Worm (Caenorhabditis elegans) whole organism, late embryonic: ENCODE results near the gene hlh-27.

Experiments
- C08G9.2 ChIP-seq: sonication (generic microtip); optimal IDR thresholded peaks from 2 replicates; lab custom pipeline; 2016; ENCODE audit warnings: mild to moderate bottlenecking, missing genetic modification characterization, moderate library complexity, missing compliant biosample characterization
- K09A11.1 ChIP-seq: sonication (generic microtip); optimal IDR thresholded peaks from 2 replicates; lab custom pipeline; 2017; ENCODE audit warnings: antibody characterized with exemption, mild to moderate bottlenecking, missing genetic modification characterization, missing compliant biosample characterization; ENCODE audit not compliant: insufficient read depth
- Y22D7AL.16 ChIP-seq: sonication (generic microtip); optimal IDR thresholded peaks from 2 replicates; lab custom pipeline; 2016; ENCODE audit warnings: missing genetic modification characterization, missing compliant biosample characterization
- ceh-19 ChIP-seq: fragments of 200-800 bp; sonication (Bioruptor generic); optimal IDR thresholded peaks from 2 replicates; lab custom pipeline; 2018; ENCODE audit warnings: mild to moderate bottlenecking, missing genetic modification characterization, missing compliant biosample characterization
- ceh-24 ChIP-seq: sonication (generic microtip); optimal IDR thresholded peaks from 2 replicates; lab custom pipeline; 2016; ENCODE audit warnings: mild to moderate bottlenecking, missing genetic modification characterization, missing compliant biosample characterization
- ceh-34 ChIP-seq: sonication (generic microtip); optimal IDR thresholded peaks from 2 replicates; lab custom pipeline; 2016; ENCODE audit warnings: mild to moderate bottlenecking, missing genetic modification characterization, missing compliant biosample characterization
- ceh-48 ChIP-seq: sonication (generic microtip); optimal IDR thresholded peaks from 2 replicates; lab custom pipeline; 2016; ENCODE audit warnings: missing genetic modification characterization, inconsistent platforms, missing compliant biosample characterization
- ceh-6 ChIP-seq: fragments of 200-800 bp; sonication (Bioruptor generic); optimal IDR thresholded peaks from 2 replicates; lab custom pipeline; 2018; ENCODE audit warnings: mild to moderate bottlenecking, missing genetic modification characterization, missing compliant biosample characterization
- che-1 ChIP-seq: sonication (generic microtip); optimal IDR thresholded peaks from 2 replicates; lab custom pipeline; 2016; ENCODE audit warnings: mild to moderate bottlenecking, missing genetic modification characterization, missing compliant biosample characterization
- dve-1 ChIP-seq: sonication (generic microtip); optimal IDR thresholded peaks from 2 replicates; lab custom pipeline; 2017; ENCODE audit warnings: antibody characterized with exemption, mild to moderate bottlenecking, missing genetic modification characterization, missing compliant biosample characterization
- elt-4 ChIP-seq: sonication (generic microtip); optimal IDR thresholded peaks from 2 replicates; lab custom pipeline; 2016; ENCODE audit warnings: missing genetic modification characterization, missing compliant biosample characterization
- eyg-1 ChIP-seq: sonication (generic microtip); optimal IDR thresholded peaks from 2 replicates; lab custom pipeline; 2016; ENCODE audit warnings: missing genotype, missing genetic modification characterization, missing compliant biosample characterization
- fax-1 ChIP-seq: sonication (generic microtip); optimal IDR thresholded peaks from 2 replicates; lab custom pipeline; 2016; ENCODE audit warnings: missing genotype, missing genetic modification characterization, missing compliant biosample characterization
- fkh-6 ChIP-seq: sonication (generic microtip); optimal IDR thresholded peaks from 2 replicates; lab custom pipeline; 2016; ENCODE audit warnings: missing genetic modification characterization, missing compliant biosample characterization
- hlh-6 ChIP-seq: sonication (generic microtip); optimal IDR thresholded peaks from 2 replicates; lab custom pipeline; 2016; ENCODE audit warnings: missing genotype, missing genetic modification characterization, missing compliant biosample characterization
- hlh-8 ChIP-seq: sonication (generic microtip); optimal IDR thresholded peaks from 2 replicates; lab custom pipeline; 2016; ENCODE audit warnings: missing genotype, missing genetic modification characterization, missing compliant biosample characterization
- lim-6 ChIP-seq: sonication (generic microtip); optimal IDR thresholded peaks from 2 replicates; lab custom pipeline; 2016; ENCODE audit warnings: missing genetic modification characterization, missing compliant biosample characterization
- madf-2 ChIP-seq: sonication (generic microtip); optimal IDR thresholded peaks from 2 replicates; lab custom pipeline; 2017; ENCODE audit warnings: missing genetic modification characterization, missing compliant biosample characterization
- mec-3 ChIP-seq: sonication (generic microtip); optimal IDR thresholded peaks from 2 replicates; lab custom pipeline; 2016; ENCODE audit warnings: borderline replicate concordance, missing genetic modification characterization, missing compliant biosample characterization
- nfya-1 ChIP-seq: sonication (generic microtip); optimal IDR thresholded peaks from 2 replicates; lab custom pipeline; 2017; ENCODE audit warnings: missing genetic modification characterization, mild to moderate bottlenecking, missing compliant biosample characterization, antibody characterized with exemption, moderate library complexity
- nhr-11 ChIP-seq: fragments of 150-350 bp; optimal IDR thresholded peaks from 2 replicates; lab custom pipeline; 2014; ENCODE audit warnings: missing biosample characterization, missing genetic modification characterization
- nhr-232 ChIP-seq: sonication (generic microtip); optimal IDR thresholded peaks from 2 replicates; lab custom pipeline; 2016; ENCODE audit warnings: missing genetic modification characterization, missing compliant biosample characterization
- npax-4 ChIP-seq: sonication (generic microtip); optimal IDR thresholded peaks from 2 replicates; lab custom pipeline; 2016; ENCODE audit warnings: missing genetic modification characterization, missing compliant biosample characterization
- odd-2 ChIP-seq: sonication (generic microtip); optimal IDR thresholded peaks from 2 replicates; lab custom pipeline; 2017; ENCODE audit warnings: antibody characterized with exemption, mild to moderate bottlenecking, missing genetic modification characterization, missing compliant biosample characterization
- pax-1 ChIP-seq: fragments of 150-350 bp; optimal IDR thresholded peaks from 2 replicates; lab custom pipeline; 2014; ENCODE audit warnings: missing biosample characterization, missing genetic modification characterization
- pha-4 ChIP-seq: fragments of 150-350 bp; optimal IDR thresholded peaks from 2 replicates; lab custom pipeline; 2018; ENCODE audit warnings: missing biosample characterization, missing genetic modification reagents, missing genetic modification characterization
- rnt-1 ChIP-seq: sonication (generic microtip); optimal IDR thresholded peaks from 2 replicates; lab custom pipeline; 2016; ENCODE audit warnings: missing genetic modification characterization, missing compliant biosample characterization
- sdc-2 ChIP-seq: sonication (generic microtip); optimal IDR thresholded peaks from 2 replicates; lab custom pipeline; 2016; ENCODE audit warnings: missing genotype, missing genetic modification characterization, missing compliant biosample characterization
- sox-2 ChIP-seq: fragments of 200-800 bp; sonication (Bioruptor generic); IDR thresholded peaks from 2 replicates; pipeline ENCODE4 v1.3.6; 2022; ENCODE audit warnings: missing genetic modification reagents, missing genetic modification characterization, missing compliant biosample characterization
- tbx-7 ChIP-seq: sonication (generic microtip); optimal IDR thresholded peaks from 2 replicates; lab custom pipeline; 2016; ENCODE audit warnings: missing genotype, missing genetic modification characterization, missing compliant biosample characterization
- unc-55 ChIP-seq: sonication (generic microtip); optimal IDR thresholded peaks from 2 replicates; lab custom pipeline; 2017; ENCODE audit warnings: missing biosample characterization, missing genetic modification reagents, missing genetic modification characterization
- zip-5 ChIP-seq: sonication (generic microtip); optimal IDR thresholded peaks from 2 replicates; lab custom pipeline; 2016; ENCODE audit warnings: missing genetic modification characterization, missing compliant biosample characterization

The hlh-27 gene

ce11 chrII:5554788-5555187 is 14.8 kb upstream of the hlh-27 start:
- TF ChIP-seq pha-4, result no peak
- TF ChIP-seq ceh-6 (GFP tag; lab: Kevin White, UChicago), result no peak
- no peak for TF ChIP-seq K09A11.1
- no peak for TF ChIP-seq nhr-232
- no peak for TF ChIP-seq hlh-6 (tag; lab: Kevin White, UChicago)
- TF ChIP-seq pax-1, result no peak
- TF ChIP-seq nfya-1 (tag; lab: Kevin White, UChicago), result no peak
- no peak for TF ChIP-seq sdc-2 (tag; lab: Kevin White, UChicago)
- TF ChIP-seq tbx-7 (tag; lab: Kevin White, UChicago), result no peak
- no peak for TF ChIP-seq hlh-8 (tag; lab: Kevin White, UChicago)
- no peak for TF ChIP-seq odd-2 (tag; lab: Kevin White, UChicago)
- TF ChIP-seq, all 69 proteins: peak for 0

ce11 chrII:5554317-5554716 is 14.3 kb upstream of the hlh-27 start, which contains the start of gene ins-12:
Gene ins-12, plus strand, starts transcription at chrII:5554617.
- TF ChIP-seq unc-55 (GFP tag; lab: Kevin White, UChicago) (no peak), npax-4 (tag; lab: Kevin White, UChicago) (no peak), rnt-1 (tag; lab: Kevin White, UChicago) (no peak), lim-6 (tag; lab: Kevin White, UChicago) (no peak), ceh-24 (tag; lab: Kevin White, UChicago) (no peak), ceh-34 (no peak), fax-1 (tag; lab: Kevin White, UChicago) (no peak), odd-2 (tag; lab: Kevin White, UChicago) (no peak), ceh-48 (no peak), C08G9.2 (tag; lab: Kevin White, UChicago) (no peak), zip-5 (tag; lab: Kevin White, UChicago) (no peak), pha-4 (no peak), mec-3 (tag; lab: Kevin White, UChicago) (no peak)

ce11 chrII:5553531-5553930 is 13.5 kb upstream of the hlh-27 start:
- TF ChIP-seq sox-2 (GFP tag; lab: Robert Waterston, UW), result no peak
- TF ChIP-seq, all 69 proteins: peak for 0

ce11 chrII:5551517-5551916 is 11.5 kb upstream of the hlh-27 start, which contains the start of gene C17C3.5:
Gene C17C3.5, plus strand, starts transcription at chrII:5551817.
- no peak for TF ChIP-seq tbx-7 (tag; lab: Kevin White, UChicago)
- TF ChIP-seq npax-4 (tag; lab: Kevin White, UChicago), result no peak

- no peak for TF ChIP-seq che-1 (tag; lab: Kevin White, UChicago)
- no peak for TF ChIP-seq hlh-8 (tag; lab: Kevin White, UChicago)
- TF ChIP-seq sox-2 (GFP tag; lab: Robert Waterston, UW), result no peak
- TF ChIP-seq rnt-1 (tag; lab: Kevin White, UChicago), result no peak
Observed at ce11 chrII:5549746-5550145, 9.7 kb upstream of the hlh-27 start, which contains the start of gene C17C3.6. Gene C17C3.6, plus strand, starts transcription at chrII:5550046.

- TF ChIP-seq fkh-6 (no peak), Y22D7AL.16 (tag; lab: Kevin White, UChicago) (no peak), eyg-1 (tag; lab: Kevin White, UChicago) (no peak), ceh-19 (no peak), madf-2 (tag; lab: Kevin White, UChicago) (no peak), dve-1 (tag; lab: Kevin White, UChicago) (no peak), pha-4 (no peak), elt-4 (tag; lab: Kevin White, UChicago) (no peak), nhr-11 (no peak)
Observed at ce11 chrII:5547442-5547894, 7.5 kb upstream of the hlh-27 start, which contains the start of gene acdh-2. Gene acdh-2, minus strand, starts transcription at chrII:5547492.
